Fruit fly (Drosophila melanogaster): ENCODE data around the gene S6k.

The S6k gene

DNA sequence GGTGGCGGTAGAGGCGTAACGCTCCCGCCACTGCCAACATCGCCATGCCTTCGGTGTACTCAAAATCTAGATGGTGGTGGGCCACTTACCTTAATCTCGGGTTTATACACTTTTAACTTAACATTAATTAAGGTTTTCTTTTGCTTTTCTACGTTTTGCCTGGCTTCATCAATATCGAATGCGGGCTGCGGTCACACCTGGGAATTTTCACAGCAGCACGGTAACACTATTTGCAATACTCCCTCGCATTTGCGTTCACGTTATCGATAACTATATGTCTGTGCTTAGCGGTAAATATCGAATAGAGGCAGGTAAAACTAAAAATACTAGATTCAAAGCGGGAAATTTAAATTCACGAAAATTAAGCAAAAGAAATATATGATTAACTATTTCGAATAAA, 16.8 kb downstream of the S6k start, which contains the start of gene Bre1 (continued):
- TF ChIP-seq CG31441 (GFP tag; IDR thresholded peaks at IDR 0.05): no peak
- peak; percentile 78 for TF ChIP-seq stwl (tag; optimal IDR thresholded peaks at IDR 0.05)
- TF ChIP-seq sc (optimal IDR thresholded peaks at IDR 0.05): no peak
- TF ChIP-seq sc (GFP tag; optimal IDR thresholded peaks at IDR 0.05): no peak
- TF ChIP-seq Dbx (GFP tag; IDR thresholded peaks at IDR 0.05): 0 out of 3 replicates have a peak, but pooled peaks have one; percentile 15
- TF ChIP-seq CG7963 (GFP tag; IDR thresholded peaks at IDR 0.05; ENCODE audit: partially characterized antibody): peak; percentile 53; the same call in 1 of the 3 replicates
- TF ChIP-seq CG3995 (GFP tag; optimal IDR thresholded peaks at IDR 0.05): peak; percentile 55
- TF ChIP-seq Bgb (GFP tag; IDR thresholded peaks at IDR 0.05; ENCODE audit: partially characterized antibody): peak; percentile 77
- no peak for TF ChIP-seq CG7556 (GFP tag; optimal IDR thresholded peaks at IDR 0.05)
- TF ChIP-seq sens (GFP tag): peak; percentile 83
- TF ChIP-seq Myb (GFP tag; optimal IDR thresholded peaks at IDR 0.05): peak; percentile 31
- TF ChIP-seq D (optimal IDR thresholded peaks at IDR 0.05): no peak
- TF ChIP-seq D (GFP tag; optimal IDR thresholded peaks at IDR 0.05): no peak
- peak; percentile 58; the same call in 2 of the 3 replicates for TF ChIP-seq zen2 (GFP tag; IDR thresholded peaks at IDR 0.05; ENCODE audit: partially characterized antibody)
- peak; percentile 75 for TF ChIP-seq CG1603 (tag; optimal IDR thresholded peaks at IDR 0.05)
- no peak for TF ChIP-seq mld (GFP tag; IDR thresholded peaks at IDR 0.05; ENCODE audit: partially characterized antibody)
- peak; percentile 63 for TF ChIP-seq CG14710 (tag; optimal IDR thresholded peaks at IDR 0.05)
- peak; percentile 50 for TF ChIP-seq Med (GFP tag)
- TF ChIP-seq Lhr (GFP tag; optimal IDR thresholded peaks at IDR 0.05): peak; percentile 16
- no peak for TF ChIP-seq Mes4 (GFP tag; optimal IDR thresholded peaks at IDR 0.05)
- peak; percentile 26; the same call in 2 of the 3 replicates for TF ChIP-seq row (GFP tag; IDR thresholded peaks at IDR 0.05)
- TF ChIP-seq Bdp1 (GFP tag; optimal IDR thresholded peaks at IDR 0.05): no peak

DNA sequence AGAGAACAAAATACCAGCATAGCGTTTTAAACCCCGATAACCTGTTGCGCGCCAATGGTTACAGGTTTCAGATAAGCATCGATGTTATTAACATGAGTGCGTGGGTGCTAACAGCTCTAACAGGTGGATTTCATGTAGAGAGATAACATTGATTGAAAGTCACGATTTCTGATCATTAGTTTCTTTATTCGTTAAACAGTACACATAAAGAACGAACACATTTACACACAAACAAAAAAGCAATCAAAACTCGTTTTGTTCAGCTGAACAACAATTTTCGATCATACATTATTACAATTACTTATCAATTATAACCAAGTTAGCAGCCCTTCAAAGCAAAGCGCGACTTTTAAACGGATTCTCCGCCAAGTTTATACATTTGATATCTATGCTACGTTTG, 21.1 kb downstream of the S6k start:
- TF ChIP-seq D19A (tag; optimal IDR thresholded peaks at IDR 0.05) (no peak), CG10959 (GFP tag; IDR thresholded peaks at IDR 0.05) (no peak), CG32532 (GFP tag; IDR thresholded peaks at IDR 0.05) (no peak), NFAT (GFP tag; IDR thresholded peaks at IDR 0.05) (no peak), vnd (GFP tag; IDR thresholded peaks at IDR 0.05; ENCODE audit: partially characterized antibody) (no peak), stc (GFP tag; IDR thresholded peaks at IDR 0.05) (peak; percentile 34; the same call in 1 of the 2 replicates), abd-A (tag; optimal IDR thresholded peaks at IDR 0.05) (no peak), CG3281 (GFP tag; optimal IDR thresholded peaks at IDR 0.05) (peak; percentile 34), CG15011 (GFP tag; optimal IDR thresholded peaks at IDR 0.05) (no peak), org-1 (GFP tag; optimal IDR thresholded peaks at IDR 0.05) (no peak), nerfin-2 (GFP tag; IDR thresholded peaks at IDR 0.05; ENCODE audit: partially characterized antibody) (no peak), br (optimal IDR thresholded peaks at IDR 0.05) (no peak), CG16863 (GFP tag; optimal IDR thresholded peaks at IDR 0.05) (no peak), Sox100B (GFP tag; optimal IDR thresholded peaks at IDR 0.05) (no peak), zfh1 (GFP tag; IDR thresholded peaks at IDR 0.05) (0 out of 3 replicates have a peak, but pooled peaks have one; percentile 29), sisA (GFP tag; IDR thresholded peaks at IDR 0.05) (no peak), CG2712 (tag; optimal IDR thresholded peaks at IDR 0.05) (peak; percentile 52), TFAM (GFP tag; optimal IDR thresholded peaks at IDR 0.05) (no peak), CG9817 (tag; optimal IDR thresholded peaks at IDR 0.05) (no peak), gem (tag; optimal IDR thresholded peaks at IDR 0.05) (peak; percentile 57), Optix (GFP tag; IDR thresholded peaks at IDR 0.05) (no peak), CG17829 (tag; optimal IDR thresholded peaks at IDR 0.05) (peak; percentile 20), CG6175 (GFP tag; IDR thresholded peaks at IDR 0.05) (no peak), Deaf1 (tag; optimal IDR thresholded peaks at IDR 0.05) (no peak), ttk (GFP tag; IDR thresholded peaks at IDR 0.05) (no peak), ap (GFP tag; IDR thresholded peaks at IDR 0.05) (no peak), Neu2 (GFP tag; optimal IDR thresholded peaks at IDR 0.05; ENCODE audit: borderline replicate concordance) (no peak), schlank (tag; optimal IDR thresholded peaks at IDR 0.05) (no peak), Nf-YA (GFP tag; IDR thresholded peaks at IDR 0.05) (no peak), bbx (GFP tag; IDR thresholded peaks at IDR 0.05; ENCODE audit: partially characterized antibody) (no peak)

All from whole organism, embryonic.